Fruit fly (Drosophila melanogaster) whole organism, embryonic: ENCODE data around the gene Atx-1.

Source experiments
- Ada2b ChIP-seq: fragments of 200-800 bp; sonication (Bioruptor generic); IDR thresholded peaks from 2 replicates; pipeline ENCODE4 v1.3.6; 2022; ENCODE audit warnings: missing biosample characterization, missing genetic modification characterization
- Bgb ChIP-seq: fragments of 200-800 bp; sonication (Bioruptor generic); IDR thresholded peaks from 2 replicates; pipeline ENCODE4 v1.3.6; 2022; ENCODE audit warnings: missing biosample characterization, missing genetic modification characterization; ENCODE audit not compliant: partially characterized antibody
- CG10366 ChIP-seq: fragments of 200-800 bp; sonication (Bioruptor generic); IDR thresholded peaks from 2 replicates; pipeline ENCODE4 v1.3.6; 2022; ENCODE audit warnings: missing biosample characterization, missing genetic modification characterization
- CG11696 ChIP-seq: fragments of 200-800 bp; sonication (Bioruptor generic); IDR thresholded peaks from 2 replicates; pipeline ENCODE4 v1.3.6; 2022; ENCODE audit warnings: missing biosample characterization, missing genetic modification characterization
- CG33213 ChIP-seq: fragments of 200-800 bp; sonication (Bioruptor generic); optimal IDR thresholded peaks from 3 replicates; lab custom pipeline; 2016; ENCODE audit warnings: missing biosample characterization, missing genetic modification characterization
- CG33557 ChIP-seq: fragments of 200-800 bp; sonication (Bioruptor generic); optimal IDR thresholded peaks from 2 replicates; lab custom pipeline; 2019; ENCODE audit warnings: missing biosample characterization, mild to moderate bottlenecking, missing genetic modification characterization, moderate library complexity
- CG8290 ChIP-seq, 3 experiments: fragments of 200-800 bp; sonication (Bioruptor generic); optimal IDR thresholded peaks; 2 replicates each; lab custom pipeline; 2016 to 2019; ENCODE audit warnings: missing biosample characterization in 3 of 3, missing genetic modification characterization in 3 of 3, mild to moderate bottlenecking in 2 of 3, moderate library complexity in 1 of 3
- CG8944 ChIP-seq: fragments of 200-800 bp; sonication (Bioruptor generic); optimal IDR thresholded peaks from 3 replicates; lab custom pipeline; 2016; ENCODE audit warnings: missing biosample characterization, missing genetic modification characterization
- CG9797 ChIP-seq: fragments of 200-800 bp; sonication (Bioruptor generic); optimal IDR thresholded peaks from 3 replicates; lab custom pipeline; 2018; ENCODE audit warnings: missing biosample characterization, mild to moderate bottlenecking, missing genetic modification characterization
- Ets65A ChIP-seq: fragments of 200-800 bp; sonication (Bioruptor generic); peaks from one replicate; lab custom pipeline; 2016; ENCODE audit warnings: missing biosample characterization, missing genetic modification characterization
- HLH3B ChIP-seq: fragments of 200-800 bp; sonication (Bioruptor generic); IDR thresholded peaks from 2 replicates; pipeline ENCODE4 v1.3.6; 2022; ENCODE audit warnings: missing biosample characterization, missing genetic modification characterization
- Hey ChIP-seq: fragments of 200-800 bp; sonication (Bioruptor generic); optimal IDR thresholded peaks from 3 replicates; lab custom pipeline; 2018; ENCODE audit warnings: missing biosample characterization, mild to moderate bottlenecking, missing genetic modification characterization
- Kr ChIP-seq: fragments of 200-800 bp; sonication (Bioruptor generic); optimal IDR thresholded peaks from 2 replicates; lab custom pipeline; 2017; ENCODE audit warnings: missing biosample characterization, mild to moderate bottlenecking, missing genetic modification characterization
- Med ChIP-seq: fragments of 200-800 bp; sonication (Bioruptor generic); peaks from one replicate; lab custom pipeline; 2016; ENCODE audit warnings: missing biosample characterization, missing genetic modification characterization, mild to moderate bottlenecking, inconsistent platforms, moderate library complexity
- Oli ChIP-seq: fragments of 200-800 bp; sonication (Bioruptor generic); optimal IDR thresholded peaks from 2 replicates; lab custom pipeline; 2018; ENCODE audit warnings: missing biosample characterization, mild to moderate bottlenecking, missing genetic modification characterization, moderate library complexity
- PHDP ChIP-seq: fragments of 200-800 bp; sonication (Bioruptor generic); optimal IDR thresholded peaks from 3 replicates; lab custom pipeline; 2018; ENCODE audit warnings: missing biosample characterization, mild to moderate bottlenecking, missing genetic modification characterization, moderate library complexity
- Ptx1 ChIP-seq: fragments of 200-800 bp; sonication (Bioruptor generic); IDR thresholded peaks from 2 replicates; pipeline ENCODE4 v1.3.6; 2022; ENCODE audit warnings: missing biosample characterization, missing genetic modification characterization
- Ssrp ChIP-seq: fragments of 200-800 bp; sonication (Bioruptor generic); optimal IDR thresholded peaks from 2 replicates; lab custom pipeline; 2018; ENCODE audit warnings: missing biosample characterization, mild to moderate bottlenecking, missing genetic modification characterization, moderate library complexity
- Xrp1 ChIP-seq: fragments of 200-800 bp; sonication (Bioruptor generic); IDR thresholded peaks from 2 replicates; pipeline ENCODE4 v1.3.6; 2022; ENCODE audit warnings: missing biosample characterization, missing genetic modification characterization
- ash1 ChIP-seq: fragments of 200-800 bp; sonication (Bioruptor generic); optimal IDR thresholded peaks from 2 replicates; lab custom pipeline; 2018; ENCODE audit warnings: missing biosample characterization, mild to moderate bottlenecking, missing genetic modification characterization
- az2 ChIP-seq: fragments of 200-800 bp; sonication (Bioruptor generic); optimal IDR thresholded peaks from 3 replicates; lab custom pipeline; 2016; ENCODE audit warnings: missing biosample characterization, missing genetic modification characterization
- cad ChIP-seq: fragments of >200 bp; optimal IDR thresholded peaks from 2 replicates; lab custom pipeline; 2017; ENCODE audit warnings: missing biosample characterization, missing genetic modification characterization
- chm ChIP-seq: fragments of 200-800 bp; sonication (Bioruptor generic); IDR thresholded peaks from 2 replicates; pipeline ENCODE4 v1.3.6; 2022; ENCODE audit warnings: missing biosample characterization, missing genetic modification characterization
- crc ChIP-seq: fragments of 200-800 bp; sonication (Bioruptor generic); optimal IDR thresholded peaks from 2 replicates; lab custom pipeline; 2016; ENCODE audit warnings: missing biosample characterization, missing genetic modification characterization
- crol ChIP-seq: fragments of 200-800 bp; sonication (Bioruptor generic); IDR thresholded peaks from 2 replicates; pipeline ENCODE4 v1.3.6; 2022; ENCODE audit warnings: missing biosample characterization, missing genetic modification characterization
- eve ChIP-seq, 2 experiments: fragments of >200 bp; optimal IDR thresholded peaks; 2 replicates each; lab custom pipeline; 2017; ENCODE audit warnings: missing biosample characterization in 2 of 2, missing genetic modification characterization in 2 of 2
- gem ChIP-seq: fragments of 200-800 bp; sonication (Bioruptor generic); optimal IDR thresholded peaks from 2 replicates; lab custom pipeline; 2019; ENCODE audit warnings: missing biosample characterization, mild to moderate bottlenecking, missing genetic modification characterization, moderate library complexity
- gfzf ChIP-seq: fragments of 200-800 bp; sonication (Bioruptor generic); optimal IDR thresholded peaks from 2 replicates; lab custom pipeline; 2016; ENCODE audit warnings: missing biosample characterization, mild to moderate bottlenecking, missing genetic modification characterization, moderate library complexity
- hkb ChIP-seq, 2 experiments: fragments of 200-800 bp in 1 of 2; fragments of >200 bp in 1 of 2; sonication (Bioruptor generic) in 1 of 2; IDR thresholded peaks in 1 of 2; optimal IDR thresholded peaks in 1 of 2; 2 replicates each; pipeline versions ENCODE4 v1.3.6 to Lab custom; 2017 to 2022; ENCODE audit warnings: missing biosample characterization in 1 of 2, missing genetic modification characterization in 1 of 2
- ind ChIP-seq: fragments of 200-800 bp; sonication (Bioruptor generic); optimal IDR thresholded peaks from 3 replicates; lab custom pipeline; 2016; ENCODE audit warnings: missing biosample characterization, missing genetic modification characterization
- lola ChIP-seq, 3 experiments: fragments of >200 bp in 2 of 3; fragments of 200-800 bp in 1 of 3; sonication (Bioruptor generic) in 1 of 3; optimal IDR thresholded peaks; 2 replicates each; lab custom pipeline; 2017 to 2019; ENCODE audit warnings: missing biosample characterization in 3 of 3, missing genetic modification characterization in 3 of 3, mild to moderate bottlenecking in 1 of 3, moderate library complexity in 1 of 3
- nerfin-2 ChIP-seq: fragments of 200-800 bp; sonication (Bioruptor generic); IDR thresholded peaks from 2 replicates; pipeline ENCODE4 v1.3.6; 2022; ENCODE audit warnings: missing biosample characterization, missing genetic modification characterization; ENCODE audit not compliant: partially characterized antibody
- sens ChIP-seq: fragments of 200-800 bp; sonication (Bioruptor generic); peaks from one replicate; lab custom pipeline; 2016; ENCODE audit warnings: missing biosample characterization, missing genetic modification characterization
- sisA ChIP-seq: fragments of 200-800 bp; sonication (Bioruptor generic); IDR thresholded peaks from 2 replicates; pipeline ENCODE4 v1.3.6; 2022; ENCODE audit warnings: missing biosample characterization, missing genetic modification characterization
- sob ChIP-seq: fragments of 200-800 bp; sonication (Bioruptor generic); IDR thresholded peaks from 2 replicates; pipeline ENCODE4 v1.3.6; 2022; ENCODE audit warnings: missing biosample characterization, missing genetic modification characterization
- sqz ChIP-seq: fragments of 200-800 bp; sonication (Bioruptor generic); optimal IDR thresholded peaks from 3 replicates; lab custom pipeline; 2018; ENCODE audit warnings: missing biosample characterization, mild to moderate bottlenecking, missing genetic modification characterization
- z ChIP-seq: fragments of 200-800 bp; sonication (Bioruptor generic); IDR thresholded peaks from 3 replicates; pipeline ENCODE4 v1.3.6; 2022; ENCODE audit warnings: missing biosample characterization, missing genetic modification characterization
- zfh1 ChIP-seq: fragments of 200-800 bp; sonication (Bioruptor generic); IDR thresholded peaks from 3 replicates; pipeline ENCODE4 v1.3.6; 2022; ENCODE audit warnings: missing biosample characterization, missing genetic modification characterization

Gene Atx-1

dm6 chrX:6868629-6869579, 45.9 kb downstream of the Atx-1 start:
- TF ChIP-seq cad (GFP tag; lab: Kevin White, UChicago) (no peak), Xrp1 (GFP tag; lab: Robert Waterston, UW) (0 out of 2 replicates have a peak, but pooled peaks have one; percentile 11), HLH3B (GFP tag; lab: Robert Waterston, UW) (no peak), CG11696 (GFP tag; lab: Robert Waterston, UW) (0 out of 2 replicates have a peak, but pooled peaks have one; percentile 4), az2 (no peak), z (0 out of 3 replicates have a peak, but pooled peaks have one; percentile 11), Hey (tag; lab: Kevin White, UChicago) (no peak), CG33213 (GFP tag; lab: Kevin White, UChicago) (no peak), sens (peak; percentile 70), sqz (GFP tag; lab: Kevin White, UChicago) (peak; percentile 79), Bgb (GFP tag; lab: Robert Waterston, UW) (no peak), sisA (GFP tag; lab: Robert Waterston, UW) (no peak), CG9797 (GFP tag; lab: Kevin White, UChicago) (peak; percentile 24), chm (peak; percentile 12; the same call in 1 of the 2 replicates), Ptx1 (GFP tag; lab: Robert Waterston, UW) (0 out of 2 replicates have a peak, but pooled peaks have one; percentile 11), CG8290 (GFP tag; optimal IDR thresholded peaks at IDR 0.05; lab: Kevin White, UChicago) (no peak), CG8290 (tag; optimal IDR thresholded peaks at IDR 0.05; lab: Kevin White, UChicago) (peak in 1 of 2 experiments; percentile 1), zfh1 (GFP tag; lab: Robert Waterston, UW) (no peak), sob (GFP tag; lab: Robert Waterston, UW) (no peak), crol (GFP tag; lab: Robert Waterston, UW) (no peak), Ada2b (no peak), CG8944 (no peak), ash1 (peak; percentile 19), CG10366 (GFP tag; lab: Robert Waterston, UW) (no peak), gfzf (GFP tag; lab: Kevin White, UChicago) (peak; percentile 12), nerfin-2 (GFP tag; lab: Robert Waterston, UW) (no peak), lola (GFP tag; optimal IDR thresholded peaks at IDR 0.05; lab: Kevin White, UChicago) (peak in 1 of 3 experiments; percentile 17), crc (GFP tag; lab: Kevin White, UChicago) (no peak), Kr (GFP tag; lab: Kevin White, UChicago) (no peak), CG33557 (GFP tag; lab: Kevin White, UChicago) (no peak), eve (GFP tag; optimal IDR thresholded peaks at IDR 0.05; lab: Kevin White, UChicago) (peak in 1 of 2 experiments; percentile 74), PHDP (tag; lab: Kevin White, UChicago) (no peak), Ssrp (tag; lab: Kevin White, UChicago) (peak; percentile 7), Oli (tag; lab: Kevin White, UChicago) (no peak), Med (GFP tag; lab: Kevin White, UChicago) (peak; percentile 31), ind (no peak), Ets65A (GFP tag; lab: Kevin White, UChicago) (peak; percentile 83), hkb (optimal IDR thresholded peaks at IDR 0.05; lab: Kevin White, UChicago) (no peak), hkb (GFP tag; IDR thresholded peaks at IDR 0.05; lab: Robert Waterston, UW) (no peak), gem (peak; percentile 2)
